Worm (Caenorhabditis elegans) whole organism, L4 larva: ENCODE data around the gene F41H8.1.
"Not testable (repeated sequence)": the region's sequence is repeated elsewhere in the genome, so short reads cannot be mapped to it uniquely, and the experiment has no call there.

Experiments used
- R02D3.7 ChIP-seq: fragments of 150-350 bp; sonication (generic microtip); optimal IDR thresholded peaks from 3 replicates; lab custom pipeline; 2014; ENCODE audit warnings: missing biosample characterization, missing genetic modification characterization
- T20F7.1 ChIP-seq: fragments of 200-800 bp; sonication (Bioruptor generic); optimal IDR thresholded peaks from 2 replicates; lab custom pipeline; 2018; ENCODE audit warnings: mild to moderate bottlenecking, missing genetic modification characterization, missing compliant biosample characterization
- Y105C5A.15 ChIP-seq: fragments of 200-800 bp; sonication (Bioruptor generic); IDR thresholded peaks from 2 replicates; pipeline ENCODE4 v1.3.6; 2022; ENCODE audit warnings: missing genetic modification characterization, missing compliant biosample characterization
- ceh-20 ChIP-seq: fragments of 200-800 bp; sonication (Bioruptor generic); IDR thresholded peaks from 2 replicates; pipeline ENCODE4 v1.3.6; 2022; ENCODE audit warnings: missing genetic modification reagents, missing genetic modification characterization, missing compliant biosample characterization
- ceh-44 ChIP-seq: fragments of 200-800 bp; sonication (Bioruptor generic); IDR thresholded peaks from 2 replicates; pipeline ENCODE4 v1.3.6; 2022; ENCODE audit warnings: missing genetic modification reagents, missing genetic modification characterization, missing compliant biosample characterization
- ces-1 ChIP-seq: fragments of 150-350 bp; sonication (generic microtip); optimal IDR thresholded peaks from 4 replicates; lab custom pipeline; 2014; ENCODE audit warnings: missing biosample characterization, missing genetic modification reagents, missing genetic modification characterization
- daf-12 ChIP-seq: fragments of 150-350 bp; optimal IDR thresholded peaks from 2 replicates; lab custom pipeline; 2014; ENCODE audit warnings: missing biosample characterization, missing genetic modification reagents, missing genetic modification characterization
- dpl-1 ChIP-seq: fragments of 150-350 bp; optimal IDR thresholded peaks from 2 replicates; lab custom pipeline; 2014; ENCODE audit warnings: missing biosample characterization, missing genetic modification reagents, missing genetic modification characterization
- duxl-1 ChIP-seq: sonication (generic microtip); optimal IDR thresholded peaks from 2 replicates; lab custom pipeline; 2016; ENCODE audit warnings: mild to moderate bottlenecking, missing genetic modification characterization, moderate library complexity, missing compliant biosample characterization; ENCODE audit not compliant: poor library complexity
- egl-27 ChIP-seq: sonication (generic microtip); optimal IDR thresholded peaks from 3 replicates; lab custom pipeline; 2017; ENCODE audit warnings: missing biosample characterization, missing genetic modification reagents, missing genetic modification characterization
- egl-43 ChIP-seq: fragments of 200-800 bp; sonication (Bioruptor generic); IDR thresholded peaks from 2 replicates; pipeline ENCODE4 v1.3.6; 2022; ENCODE audit warnings: missing genetic modification reagents, missing genetic modification characterization, missing compliant biosample characterization
- gei-8 ChIP-seq: fragments of 200-800 bp; sonication (Bioruptor generic); optimal IDR thresholded peaks from 2 replicates; lab custom pipeline; 2018; ENCODE audit warnings: mild to moderate bottlenecking, missing genetic modification characterization, missing compliant biosample characterization
- hif-1 ChIP-seq, 2 experiments: sonication (generic microtip); optimal IDR thresholded peaks; 2 replicates each; lab custom pipeline; 2016 to 2017; ENCODE audit warnings: missing compliant biosample characterization in 2 of 2, missing genetic modification characterization in 2 of 2, missing genetic modification reagents in 2 of 2, missing genotype in 2 of 2, mild to moderate bottlenecking in 1 of 2
- mdt-29 ChIP-seq: fragments of 200-800 bp; sonication (Bioruptor generic); IDR thresholded peaks from 2 replicates; pipeline ENCODE4 v1.3.6; 2022; ENCODE audit warnings: missing genetic modification reagents, missing genetic modification characterization, missing compliant biosample characterization
- mep-1 ChIP-seq: fragments of 150-350 bp; sonication (generic microtip); optimal IDR thresholded peaks from 3 replicates; lab custom pipeline; 2014; ENCODE audit warnings: missing biosample characterization, missing genetic modification characterization
- mxl-2 ChIP-seq: fragments of 200-800 bp; sonication (Bioruptor generic); conservative IDR thresholded peaks from 2 replicates; pipeline ENCODE4 v1.3.6; 2022; ENCODE audit warnings: missing genetic modification reagents, missing genetic modification characterization, missing compliant biosample characterization
- nhr-102 ChIP-seq: sonication (generic microtip); optimal IDR thresholded peaks from 2 replicates; lab custom pipeline; 2016; ENCODE audit warnings: mild to moderate bottlenecking, missing genetic modification characterization, moderate library complexity, missing compliant biosample characterization
- nhr-111 ChIP-seq: fragments of 200-800 bp; sonication (Bioruptor generic); optimal IDR thresholded peaks from 2 replicates; lab custom pipeline; 2018; ENCODE audit warnings: mild to moderate bottlenecking, missing genetic modification characterization, missing compliant biosample characterization
- nhr-41 ChIP-seq: fragments of 200-800 bp; sonication (Bioruptor generic); IDR thresholded peaks from 2 replicates; pipeline ENCODE4 v1.3.6; 2022; ENCODE audit warnings: missing genetic modification reagents, missing genetic modification characterization, missing compliant biosample characterization
- pha-4 ChIP-seq, 2 experiments: fragments of 150-350 bp in 1 of 2; fragments of 200-800 bp in 1 of 2; sonication (Bioruptor generic) in 1 of 2; IDR thresholded peaks in 1 of 2; optimal IDR thresholded peaks in 1 of 2; 2 replicates each; pipeline versions ENCODE4 v1.3.6 to Lab custom; 2014 to 2022; ENCODE audit warnings: missing genetic modification characterization in 2 of 2, missing genetic modification reagents in 2 of 2, missing biosample characterization in 1 of 2, missing compliant biosample characterization in 1 of 2
- php-3 ChIP-seq: fragments of 200-800 bp; sonication (Bioruptor generic); IDR thresholded peaks from 2 replicates; pipeline ENCODE4 v1.3.6; 2022; ENCODE audit warnings: missing genetic modification reagents, missing genetic modification characterization, missing compliant biosample characterization
- sdz-12 ChIP-seq: fragments of 200-800 bp; sonication (Bioruptor generic); optimal IDR thresholded peaks from 2 replicates; lab custom pipeline; 2018; ENCODE audit warnings: mild to moderate bottlenecking, missing genetic modification characterization, missing compliant biosample characterization
- set-16 ChIP-seq: fragments of 200-800 bp; sonication (Bioruptor generic); IDR thresholded peaks from 2 replicates; pipeline ENCODE4 v1.3.6; 2022; ENCODE audit warnings: missing genetic modification reagents, missing genetic modification characterization, missing compliant biosample characterization
- tra-1 ChIP-seq: fragments of 200-800 bp; sonication (Bioruptor generic); IDR thresholded peaks from 2 replicates; pipeline ENCODE4 v1.3.6; 2022; ENCODE audit warnings: missing genetic modification reagents, missing genetic modification characterization, missing compliant biosample characterization
- unc-62 ChIP-seq, 3 experiments: fragments of 150-350 bp in 1 of 3; sonication (generic microtip); optimal IDR thresholded peaks in 2 of 3; peaks in 1 of 3; 1 replicate in 1 of 3; 2 replicates in 2 of 3; lab custom pipeline; 2014 to 2017; ENCODE audit warnings: missing biosample characterization in 3 of 3, missing genetic modification characterization in 3 of 3, missing genetic modification reagents in 3 of 3, missing genotype in 1 of 3
- zfp-2 ChIP-seq: sonication (generic microtip); optimal IDR thresholded peaks from 2 replicates; lab custom pipeline; 2016; ENCODE audit warnings: mild to moderate bottlenecking, missing genetic modification characterization, missing compliant biosample characterization
- zip-2 ChIP-seq: fragments of 150-350 bp; optimal IDR thresholded peaks from 2 replicates; lab custom pipeline; 2014; ENCODE audit warnings: missing biosample characterization, missing genetic modification characterization
- ztf-11 ChIP-seq: fragments of 150-350 bp; optimal IDR thresholded peaks from 2 replicates; lab custom pipeline; 2014; ENCODE audit warnings: missing biosample characterization, missing genetic modification characterization

F41H8.1 gene

DNA sequence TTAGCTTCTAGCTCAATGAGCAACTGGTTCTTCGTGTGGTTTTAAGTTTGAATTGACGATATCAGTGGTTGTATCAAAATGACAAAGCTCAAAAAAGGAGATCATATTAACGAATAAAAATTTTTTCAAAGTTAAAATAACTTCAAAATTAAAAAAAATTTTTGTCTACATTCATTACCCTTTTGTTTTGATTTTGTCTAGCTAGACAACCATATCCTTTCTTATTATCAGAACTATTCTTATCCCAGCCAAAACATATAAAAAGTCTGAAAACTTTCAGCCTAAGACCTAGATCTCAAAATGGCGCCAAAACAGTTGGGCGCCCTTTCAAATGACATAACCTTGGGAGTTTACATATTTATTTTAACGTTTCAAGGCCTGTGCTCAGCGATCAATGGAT lies 16.3 kb upstream of the F41H8.1 start, which contains the start of gene R13D11.1:
TSS of gene R13D11.1 (plus strand) at position 301 of the 400 bp plus-strand sequence.
- no peak for TF ChIP-seq ztf-11 (tag; lab: Kevin White, UChicago)
- TF ChIP-seq sdz-12 (GFP tag; lab: Kevin White, UChicago): no peak
- TF ChIP-seq dpl-1: no peak

DNA sequence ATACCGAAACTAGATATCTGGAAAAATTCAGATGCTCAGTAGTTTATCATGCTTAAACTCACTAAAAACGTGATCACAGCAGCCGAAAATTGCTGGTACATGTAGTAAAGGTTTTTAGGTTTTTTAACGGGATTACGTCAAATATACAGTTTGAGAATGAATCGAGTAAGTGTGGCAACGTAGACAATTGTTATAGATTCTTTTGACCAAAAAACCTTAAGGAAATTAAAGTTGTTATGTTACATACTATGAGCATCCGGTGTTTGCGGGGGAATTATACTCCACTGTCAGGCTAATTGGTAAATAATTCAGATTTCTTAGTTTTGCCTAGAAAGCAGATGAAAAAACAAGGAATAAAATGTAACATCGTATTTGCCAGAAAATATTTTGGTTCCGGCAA lies 12.8 kb upstream of the F41H8.1 start, which contains the start of gene srx-32:
TSS of gene srx-32 (minus strand) at position 101 of the 400 bp plus-strand sequence.
- TF ChIP-seq unc-62 (GFP tag; optimal IDR thresholded peaks at IDR 0.05 in 1 of 2; lab: Kevin White, UChicago): peak in 1 of 2 experiments; percentile 30
- not testable (repeated sequence) for TF ChIP-seq unc-62 (tag; optimal IDR thresholded peaks at IDR 0.05; lab: Kevin White, UChicago)

DNA sequence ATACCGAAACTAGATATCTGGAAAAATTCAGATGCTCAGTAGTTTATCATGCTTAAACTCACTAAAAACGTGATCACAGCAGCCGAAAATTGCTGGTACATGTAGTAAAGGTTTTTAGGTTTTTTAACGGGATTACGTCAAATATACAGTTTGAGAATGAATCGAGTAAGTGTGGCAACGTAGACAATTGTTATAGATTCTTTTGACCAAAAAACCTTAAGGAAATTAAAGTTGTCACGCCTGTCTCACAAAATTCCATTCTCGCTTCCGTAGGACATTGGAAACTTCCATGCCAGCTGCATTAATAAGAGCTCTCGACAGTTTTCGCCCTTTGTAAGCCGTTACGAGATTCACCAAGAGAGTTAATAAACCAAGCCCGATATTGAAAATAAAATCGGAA lies 10.5 kb upstream of the F41H8.1 start, which contains the start of gene srx-31:
TSS of gene srx-31 (minus strand) at position 101 of the 400 bp plus-strand sequence.
- TF ChIP-seq ces-1 (GFP tag; lab: Kevin White, UChicago); daf-12 (tag; lab: Kevin White, UChicago); hif-1 (tag; optimal IDR thresholded peaks at IDR 0.05; lab: Kevin White, UChicago): not testable (repeated sequence)

ce11 chrV:826097-826496 lies 7.4 kb upstream of the F41H8.1 start, which contains the start of gene F41H8.2:
F41H8.2 (plus strand) TSS chrV:826397.
- TF ChIP-seq R02D3.7 (tag; lab: Kevin White, UChicago) (no peak), mxl-2 (GFP tag; lab: Robert Waterston, UW) (no peak), duxl-1 (tag; lab: Kevin White, UChicago) (no peak), Y105C5A.15 (GFP tag; lab: Robert Waterston, UW) (no peak), egl-27 (tag; lab: Kevin White, UChicago) (no peak), mdt-29 (no peak), sdz-12 (GFP tag; lab: Kevin White, UChicago) (no peak), T20F7.1 (GFP tag; lab: Kevin White, UChicago) (no peak), tra-1 (GFP tag; lab: Robert Waterston, UW) (no peak), nhr-102 (tag; lab: Kevin White, UChicago) (no peak), mep-1 (tag; lab: Kevin White, UChicago) (no peak), php-3 (GFP tag; lab: Robert Waterston, UW) (no peak), zfp-2 (tag; lab: Kevin White, UChicago) (no peak), dpl-1 (no peak), nhr-111 (GFP tag; lab: Kevin White, UChicago) (no peak)

- not testable (repeated sequence) for TF ChIP-seq egl-43, ceh-44, ceh-20 (GFP tag; lab: Robert Waterston, UW)
These were observed 5.6 kb downstream of the F41H8.1 start, which contains the start of the genes K09C6.7 and K09C6.10 for ce11 chrV:838984-839471. K09C6.7 (minus strand) TSS chrV:839084. K09C6.10 (plus strand) TSS chrV:839421.

ce11 chrV:842611-843010 lies 9.1 kb downstream of the F41H8.1 start:
- TF ChIP-seq egl-43 (GFP tag; lab: Robert Waterston, UW) (peak; percentile 62; the same call in 1 of the 2 replicates), nhr-41 (no peak), pha-4 (GFP tag; IDR thresholded peaks at IDR 0.05; lab: Robert Waterston, UW) (peak; percentile 83; the same call in 1 of the 2 replicates), pha-4 (tag; optimal IDR thresholded peaks at IDR 0.05; lab: Kevin White, UChicago) (no peak), daf-12 (tag; lab: Kevin White, UChicago) (no peak), set-16 (GFP tag; lab: Robert Waterston, UW) (peak; percentile 99), gei-8 (GFP tag; lab: Kevin White, UChicago) (no peak), ces-1 (GFP tag; lab: Kevin White, UChicago) (no peak), zip-2 (tag; lab: Kevin White, UChicago) (no peak)
